Worm (Caenorhabditis elegans): ENCODE data around the gene F45D3.4.

- TF ChIP-seq ceh-13 (GFP tag; optimal IDR thresholded peaks at IDR 0.05) (no peak), ets-7 (tag; optimal IDR thresholded peaks at IDR 0.05) (no peak), flt-1 (GFP tag; IDR thresholded peaks at IDR 0.05) (no peak), F13C5.2 (tag; optimal IDR thresholded peaks at IDR 0.05) (no peak)
These were observed 47.3 kb downstream of the F45D3.4 start for ce11 chrV:12505730-12506129.

All from whole organism, early embryonic.